Fruit fly (Drosophila melanogaster) whole organism, embryonic: ENCODE results near the gene siz.

Experiments used
- ATbp ChIP-seq: fragments of 200-800 bp; sonication (Bioruptor generic); optimal IDR thresholded peaks from 2 replicates; lab custom pipeline; 2017; ENCODE audit warnings: missing biosample characterization, mild to moderate bottlenecking, missing genetic modification characterization, missing genetic modification reagents
- Ada2b ChIP-seq: fragments of 200-800 bp; sonication (Bioruptor generic); IDR thresholded peaks from 2 replicates; pipeline ENCODE4 v1.3.6; 2022; ENCODE audit warnings: missing biosample characterization, missing genetic modification characterization
- Bgb ChIP-seq: fragments of 200-800 bp; sonication (Bioruptor generic); IDR thresholded peaks from 2 replicates; pipeline ENCODE4 v1.3.6; 2022; ENCODE audit warnings: missing biosample characterization, missing genetic modification characterization; ENCODE audit not compliant: partially characterized antibody
- BtbVII ChIP-seq: fragments of 200-800 bp; sonication (Bioruptor generic); optimal IDR thresholded peaks from 3 replicates; lab custom pipeline; 2017; ENCODE audit warnings: missing biosample characterization, mild to moderate bottlenecking, missing genetic modification characterization
- CG10209 ChIP-seq: fragments of 200-800 bp; sonication (Bioruptor generic); optimal IDR thresholded peaks from 3 replicates; lab custom pipeline; 2017; ENCODE audit warnings: missing biosample characterization, mild to moderate bottlenecking, missing genetic modification characterization, missing genetic modification reagents
- CG10321 ChIP-seq: fragments of 200-800 bp; sonication (Bioruptor generic); IDR thresholded peaks from 2 replicates; pipeline ENCODE4 v1.3.6; 2022; ENCODE audit warnings: missing biosample characterization, missing genetic modification characterization
- CG11456 ChIP-seq: fragments of 200-800 bp; sonication (Bioruptor generic); IDR thresholded peaks from 3 replicates; pipeline ENCODE4 v1.3.6; 2022; ENCODE audit warnings: missing biosample characterization, missing genetic modification characterization
- CG12219 ChIP-seq: fragments of 200-800 bp; sonication (Bioruptor generic); optimal IDR thresholded peaks from 3 replicates; lab custom pipeline; 2018; ENCODE audit warnings: missing biosample characterization, mild to moderate bottlenecking, missing genetic modification characterization
- CG12391 ChIP-seq: fragments of 200-800 bp; sonication (Bioruptor generic); optimal IDR thresholded peaks from 3 replicates; lab custom pipeline; 2018; ENCODE audit warnings: missing biosample characterization, mild to moderate bottlenecking, missing genetic modification characterization, moderate library complexity
- CG14050 ChIP-seq: fragments of 200-800 bp; sonication (Bioruptor generic); IDR thresholded peaks from 3 replicates; pipeline ENCODE4 v1.3.6; 2022; ENCODE audit warnings: missing biosample characterization, missing genetic modification characterization
- CG17361 ChIP-seq: fragments of 200-800 bp; sonication (Bioruptor generic); IDR thresholded peaks from 3 replicates; pipeline ENCODE4 v1.3.6; 2022; ENCODE audit warnings: missing biosample characterization, missing genetic modification characterization
- CG2199 ChIP-seq: fragments of 200-800 bp; sonication (Bioruptor generic); IDR thresholded peaks from 3 replicates; pipeline ENCODE4 v1.3.6; 2022; ENCODE audit warnings: missing biosample characterization, missing genetic modification characterization
- CG2678 ChIP-seq: fragments of 200-800 bp; sonication (Bioruptor generic); optimal IDR thresholded peaks from 3 replicates; lab custom pipeline; 2019; ENCODE audit warnings: missing biosample characterization, mild to moderate bottlenecking, missing genetic modification characterization, moderate library complexity
- CG30403 ChIP-seq: fragments of 200-800 bp; sonication (Bioruptor generic); optimal IDR thresholded peaks from 3 replicates; lab custom pipeline; 2016; ENCODE audit warnings: missing biosample characterization, missing genetic modification characterization
- CG3281 ChIP-seq: fragments of 200-800 bp; sonication (Bioruptor generic); optimal IDR thresholded peaks from 3 replicates; lab custom pipeline; 2017; ENCODE audit warnings: missing biosample characterization, mild to moderate bottlenecking, missing genetic modification characterization
- CG4328 ChIP-seq: fragments of 200-800 bp; sonication (Bioruptor generic); optimal IDR thresholded peaks from 3 replicates; lab custom pipeline; 2017; ENCODE audit warnings: missing biosample characterization, missing genetic modification reagents, missing genetic modification characterization
- CG4360 ChIP-seq: fragments of 200-800 bp; sonication (Bioruptor generic); IDR thresholded peaks from 2 replicates; pipeline ENCODE4 v1.3.6; 2022; ENCODE audit warnings: missing biosample characterization, missing genetic modification characterization
- CG4707 ChIP-seq: fragments of 200-800 bp; sonication (Bioruptor generic); optimal IDR thresholded peaks from 2 replicates; lab custom pipeline; 2018; ENCODE audit warnings: missing biosample characterization, mild to moderate bottlenecking, missing genetic modification characterization, moderate library complexity
- CG7839 ChIP-seq: fragments of 200-800 bp; sonication (Bioruptor generic); optimal IDR thresholded peaks from 3 replicates; lab custom pipeline; 2018; ENCODE audit warnings: missing biosample characterization, mild to moderate bottlenecking, missing genetic modification characterization, moderate library complexity
- CG7987 ChIP-seq: fragments of 200-800 bp; sonication (Bioruptor generic); optimal IDR thresholded peaks from 2 replicates; lab custom pipeline; 2018; ENCODE audit warnings: missing biosample characterization, mild to moderate bottlenecking, missing genetic modification characterization, moderate library complexity
- CG8290 ChIP-seq, 3 experiments: fragments of 200-800 bp; sonication (Bioruptor generic); optimal IDR thresholded peaks; 2 replicates each; lab custom pipeline; 2016 to 2019; ENCODE audit warnings: missing biosample characterization in 3 of 3, missing genetic modification characterization in 3 of 3, mild to moderate bottlenecking in 2 of 3, moderate library complexity in 1 of 3
- CG9437 ChIP-seq: fragments of 200-800 bp; sonication (Bioruptor generic); optimal IDR thresholded peaks from 2 replicates; lab custom pipeline; 2018; ENCODE audit warnings: missing biosample characterization, mild to moderate bottlenecking, missing genetic modification characterization
- HLHmδ ChIP-seq: fragments of 200-800 bp; sonication (Bioruptor generic); optimal IDR thresholded peaks from 2 replicates; lab custom pipeline; 2018; ENCODE audit warnings: missing biosample characterization, mild to moderate bottlenecking, missing genetic modification characterization, moderate library complexity
- Hmr ChIP-seq: fragments of 200-800 bp; sonication (Bioruptor generic); optimal IDR thresholded peaks from 3 replicates; lab custom pipeline; 2017; ENCODE audit warnings: mild to moderate bottlenecking, missing biosample characterization, missing genetic modification reagents, missing genetic modification characterization
- Hr3 ChIP-seq: fragments of 200-800 bp; sonication (Bioruptor generic); optimal IDR thresholded peaks from 3 replicates; lab custom pipeline; 2016; ENCODE audit warnings: missing biosample characterization, missing genetic modification characterization
- Max ChIP-seq: fragments of 200-800 bp; sonication (Bioruptor generic); optimal IDR thresholded peaks from 2 replicates; lab custom pipeline; 2016; ENCODE audit warnings: missing biosample characterization, mild to moderate bottlenecking, missing genetic modification characterization
- NFAT ChIP-seq: fragments of 200-800 bp; sonication (Bioruptor generic); IDR thresholded peaks from 2 replicates; pipeline ENCODE4 v1.3.6; 2022; ENCODE audit warnings: missing biosample characterization, missing genetic modification characterization
- Neu2 ChIP-seq: fragments of 200-800 bp; sonication (Bioruptor generic); optimal IDR thresholded peaks from 3 replicates; lab custom pipeline; 2016; ENCODE audit warnings: missing biosample characterization, missing genetic modification characterization, borderline replicate concordance
- Six4 ChIP-seq: fragments of 200-800 bp; sonication (Bioruptor generic); optimal IDR thresholded peaks from 2 replicates; lab custom pipeline; 2016; ENCODE audit warnings: missing biosample characterization, missing genetic modification characterization
- Sox100B ChIP-seq: fragments of 200-800 bp; sonication (Bioruptor generic); optimal IDR thresholded peaks from 3 replicates; lab custom pipeline; 2018; ENCODE audit warnings: missing biosample characterization, mild to moderate bottlenecking, missing genetic modification characterization
- Ssrp ChIP-seq: fragments of 200-800 bp; sonication (Bioruptor generic); optimal IDR thresholded peaks from 2 replicates; lab custom pipeline; 2018; ENCODE audit warnings: missing biosample characterization, mild to moderate bottlenecking, missing genetic modification characterization, moderate library complexity
- Tbp ChIP-seq: fragments of >200 bp; optimal IDR thresholded peaks from 2 replicates; lab custom pipeline; 2018; ENCODE audit warnings: missing biosample characterization, missing genetic modification characterization
- az2 ChIP-seq: fragments of 200-800 bp; sonication (Bioruptor generic); optimal IDR thresholded peaks from 3 replicates; lab custom pipeline; 2016; ENCODE audit warnings: missing biosample characterization, missing genetic modification characterization
- bab2 ChIP-seq: fragments of 200-800 bp; sonication (Bioruptor generic); optimal IDR thresholded peaks from 2 replicates; lab custom pipeline; 2016; ENCODE audit warnings: missing biosample characterization, missing genetic modification characterization
- bbx ChIP-seq: fragments of 200-800 bp; sonication (Bioruptor generic); IDR thresholded peaks from 2 replicates; pipeline ENCODE4 v1.3.6; 2022; ENCODE audit warnings: missing biosample characterization, missing genetic modification characterization; ENCODE audit not compliant: partially characterized antibody
- br ChIP-seq: fragments of >200 bp; optimal IDR thresholded peaks from 2 replicates; lab custom pipeline; 2017
- bsh ChIP-seq, 2 experiments: fragments of 200-800 bp; sonication (Bioruptor generic); optimal IDR thresholded peaks; 2 replicates each; lab custom pipeline; 2017 to 2018; ENCODE audit warnings: mild to moderate bottlenecking in 2 of 2, missing biosample characterization in 2 of 2, missing genetic modification characterization in 2 of 2, moderate library complexity in 1 of 2
- chn ChIP-seq: fragments of 200-800 bp; sonication (Bioruptor generic); optimal IDR thresholded peaks from 2 replicates; lab custom pipeline; 2016; ENCODE audit warnings: missing biosample characterization, missing genetic modification characterization
- da ChIP-seq: fragments of 200-800 bp; sonication (Bioruptor generic); optimal IDR thresholded peaks from 2 replicates; lab custom pipeline; 2016; ENCODE audit warnings: missing biosample characterization, missing genetic modification characterization
- fd96Cb ChIP-seq: fragments of 200-800 bp; sonication (Bioruptor generic); optimal IDR thresholded peaks from 2 replicates; lab custom pipeline; 2018; ENCODE audit warnings: missing biosample characterization, mild to moderate bottlenecking, missing genetic modification characterization, moderate library complexity
- gfzf ChIP-seq: fragments of 200-800 bp; sonication (Bioruptor generic); optimal IDR thresholded peaks from 2 replicates; lab custom pipeline; 2016; ENCODE audit warnings: missing biosample characterization, mild to moderate bottlenecking, missing genetic modification characterization, moderate library complexity
- hkb ChIP-seq, 2 experiments: fragments of 200-800 bp in 1 of 2; fragments of >200 bp in 1 of 2; sonication (Bioruptor generic) in 1 of 2; IDR thresholded peaks in 1 of 2; optimal IDR thresholded peaks in 1 of 2; 2 replicates each; pipeline versions ENCODE4 v1.3.6 to Lab custom; 2017 to 2022; ENCODE audit warnings: missing biosample characterization in 1 of 2, missing genetic modification characterization in 1 of 2
- lov ChIP-seq, 2 experiments: fragments of 200-800 bp in 1 of 2; fragments of >200 bp in 1 of 2; sonication (Bioruptor generic) in 1 of 2; IDR thresholded peaks in 1 of 2; optimal IDR thresholded peaks in 1 of 2; 2 replicates in 1 of 2; 3 replicates in 1 of 2; pipeline versions ENCODE4 v1.3.6 to Lab custom; 2017 to 2022; ENCODE audit warnings: missing biosample characterization in 1 of 2, missing genetic modification characterization in 1 of 2
- mam ChIP-seq: fragments of 200-800 bp; sonication (Bioruptor generic); optimal IDR thresholded peaks from 3 replicates; lab custom pipeline; 2016; ENCODE audit warnings: missing biosample characterization, missing genetic modification characterization
- nmo ChIP-seq: fragments of 200-800 bp; sonication (Bioruptor generic); optimal IDR thresholded peaks from 2 replicates; lab custom pipeline; 2018; ENCODE audit warnings: missing biosample characterization, mild to moderate bottlenecking, missing genetic modification characterization, moderate library complexity
- pho ChIP-seq: fragments of 200-800 bp; sonication (Bioruptor generic); optimal IDR thresholded peaks from 2 replicates; lab custom pipeline; 2016; ENCODE audit warnings: missing biosample characterization, missing genetic modification characterization
- slbo ChIP-seq: fragments of 200-800 bp; sonication (Bioruptor generic); IDR thresholded peaks from 2 replicates; pipeline ENCODE4 v1.3.6; 2022; ENCODE audit warnings: missing biosample characterization, missing genetic modification characterization
- sob ChIP-seq: fragments of 200-800 bp; sonication (Bioruptor generic); IDR thresholded peaks from 2 replicates; pipeline ENCODE4 v1.3.6; 2022; ENCODE audit warnings: missing biosample characterization, missing genetic modification characterization
- sqz ChIP-seq: fragments of 200-800 bp; sonication (Bioruptor generic); optimal IDR thresholded peaks from 3 replicates; lab custom pipeline; 2018; ENCODE audit warnings: missing biosample characterization, mild to moderate bottlenecking, missing genetic modification characterization
- toy ChIP-seq: fragments of 200-800 bp; sonication (Bioruptor generic); IDR thresholded peaks from 2 replicates; pipeline ENCODE4 v1.3.6; 2022; ENCODE audit warnings: missing biosample characterization, missing genetic modification characterization
- zf30C ChIP-seq: fragments of 200-800 bp; sonication (Bioruptor generic); optimal IDR thresholded peaks from 3 replicates; lab custom pipeline; 2018; ENCODE audit warnings: missing biosample characterization, mild to moderate bottlenecking, missing genetic modification characterization

siz gene

dm6 chr3L:21055839-21056238, 21.5 kb downstream of the siz start (continued):
- TF ChIP-seq hkb (optimal IDR thresholded peaks at IDR 0.05; lab: Kevin White, UChicago): no peak
- 0 out of 2 replicates have a peak, but pooled peaks have one; percentile 37 for TF ChIP-seq hkb (GFP tag; IDR thresholded peaks at IDR 0.05; lab: Robert Waterston, UW)
- TF ChIP-seq CG14050 (GFP tag; lab: Robert Waterston, UW): no peak
- peak; percentile 29 for TF ChIP-seq CG4707
- TF ChIP-seq CG3281: peak; percentile 10
- no peak for TF ChIP-seq da (GFP tag; lab: Kevin White, UChicago)
- TF ChIP-seq Hr3: no peak
- no peak for TF ChIP-seq Hmr
- no peak for TF ChIP-seq pho
- no peak for TF ChIP-seq mam (GFP tag; lab: Kevin White, UChicago)
- no peak for TF ChIP-seq Tbp
- no peak for TF ChIP-seq br (lab: Kevin White, UChicago)
- TF ChIP-seq Ada2b (GFP tag; lab: Robert Waterston, UW): no peak
- TF ChIP-seq CG2199 (GFP tag; lab: Robert Waterston, UW): no peak
- TF ChIP-seq bsh (GFP tag; optimal IDR thresholded peaks at IDR 0.05; lab: Kevin White, UChicago): no peak
- TF ChIP-seq CG10321 (GFP tag; lab: Robert Waterston, UW): no peak
- TF ChIP-seq Six4 (GFP tag; lab: Kevin White, UChicago): no peak
- no peak for TF ChIP-seq CG9437 (GFP tag; lab: Kevin White, UChicago)
- peak; percentile 14 for TF ChIP-seq ATbp (GFP tag; lab: Kevin White, UChicago)
- TF ChIP-seq CG8290 (GFP tag; optimal IDR thresholded peaks at IDR 0.05; lab: Kevin White, UChicago): no peak
- TF ChIP-seq CG8290 (tag; optimal IDR thresholded peaks at IDR 0.05; lab: Kevin White, UChicago): peak in 1 of 2 experiments; percentile 45
- TF ChIP-seq sqz (GFP tag; lab: Kevin White, UChicago): no peak
- no peak for TF ChIP-seq CG12219 (GFP tag; lab: Kevin White, UChicago)
- no peak for TF ChIP-seq HLHmδ (GFP tag; lab: Kevin White, UChicago)
- TF ChIP-seq chn (GFP tag; lab: Kevin White, UChicago): no peak
- no peak for TF ChIP-seq zf30C (GFP tag; lab: Kevin White, UChicago)
- 0 out of 2 replicates have a peak, but pooled peaks have one; percentile 7 for TF ChIP-seq toy (GFP tag; lab: Robert Waterston, UW)
- no peak for TF ChIP-seq bab2 (GFP tag; lab: Kevin White, UChicago)
- no peak for TF ChIP-seq NFAT
- TF ChIP-seq slbo (GFP tag; lab: Robert Waterston, UW): no peak
- no peak for TF ChIP-seq Neu2 (GFP tag; lab: Kevin White, UChicago)
- no peak for TF ChIP-seq lov (optimal IDR thresholded peaks at IDR 0.05; lab: Kevin White, UChicago)
- TF ChIP-seq lov (GFP tag; IDR thresholded peaks at IDR 0.05; lab: Robert Waterston, UW): no peak
- no peak for TF ChIP-seq CG30403
- peak; percentile 65; the same call in 2 of the 3 replicates for TF ChIP-seq CG11456 (GFP tag; lab: Robert Waterston, UW)
- peak; percentile 8 for TF ChIP-seq gfzf (GFP tag; lab: Kevin White, UChicago)
- TF ChIP-seq CG4328 (GFP tag; lab: Kevin White, UChicago): no peak
- no peak for TF ChIP-seq CG4360

dm6 chr3L:21056290-21056689, 22.0 kb downstream of the siz start:
- TF ChIP-seq Ssrp (tag; lab: Kevin White, UChicago) (peak; percentile 6), Sox100B (GFP tag; lab: Kevin White, UChicago) (peak; percentile 50), az2 (GFP tag; lab: Kevin White, UChicago) (peak; percentile 11), CG2678 (tag; lab: Kevin White, UChicago) (peak; percentile 39), Max (GFP tag; lab: Kevin White, UChicago) (peak; percentile 10), BtbVII (GFP tag; lab: Kevin White, UChicago) (peak; percentile 37), nmo (GFP tag; lab: Kevin White, UChicago) (peak; percentile 27), CG7839 (peak; percentile 45), CG10209 (GFP tag; lab: Kevin White, UChicago) (peak; percentile 16), CG12391 (tag; lab: Kevin White, UChicago) (peak; percentile 6), sob (GFP tag; lab: Robert Waterston, UW) (no peak), CG7987 (GFP tag; lab: Kevin White, UChicago) (no peak), bbx (GFP tag; lab: Robert Waterston, UW) (no peak), CG17361 (GFP tag; lab: Robert Waterston, UW) (peak; percentile 55; the same call in 1 of the 3 replicates), fd96Cb (peak; percentile 43), bsh (GFP tag; optimal IDR thresholded peaks at IDR 0.05; lab: Kevin White, UChicago) (peak in 1 of 2 experiments; percentile 5), Bgb (GFP tag; lab: Robert Waterston, UW) (no peak)
